Fruit fly (Drosophila melanogaster) whole organism, wandering third instar larva: ENCODE measurements around the gene CG33483.

Experiments used
- CrebA ChIP-seq: fragments of 200-800 bp; sonication (Bioruptor generic); optimal IDR thresholded peaks from 2 replicates; lab custom pipeline; 2016; ENCODE audit warnings: missing biosample characterization, mild to moderate bottlenecking, missing genetic modification characterization, borderline replicate concordance
- GATAd ChIP-seq: sonication (Bioruptor generic); optimal IDR thresholded peaks from 2 replicates; lab custom pipeline; 2016; ENCODE audit warnings: missing biosample characterization, missing genetic modification characterization
- HLH106 ChIP-seq: fragments of 200-800 bp; optimal IDR thresholded peaks from 3 replicates; lab custom pipeline; 2019; ENCODE audit warnings: missing biosample characterization, mild to moderate bottlenecking, missing genetic modification characterization, moderate library complexity
- jim ChIP-seq: fragments of 175-275, 200-325 bp; sonication (Bioruptor generic); optimal IDR thresholded peaks from 2 replicates; lab custom pipeline; 2016; ENCODE audit warnings: missing biosample characterization, mild to moderate bottlenecking, missing genetic modification characterization
- pan ChIP-seq: fragments of >200 bp; optimal IDR thresholded peaks from 2 replicates; lab custom pipeline; 2017

DNA sequence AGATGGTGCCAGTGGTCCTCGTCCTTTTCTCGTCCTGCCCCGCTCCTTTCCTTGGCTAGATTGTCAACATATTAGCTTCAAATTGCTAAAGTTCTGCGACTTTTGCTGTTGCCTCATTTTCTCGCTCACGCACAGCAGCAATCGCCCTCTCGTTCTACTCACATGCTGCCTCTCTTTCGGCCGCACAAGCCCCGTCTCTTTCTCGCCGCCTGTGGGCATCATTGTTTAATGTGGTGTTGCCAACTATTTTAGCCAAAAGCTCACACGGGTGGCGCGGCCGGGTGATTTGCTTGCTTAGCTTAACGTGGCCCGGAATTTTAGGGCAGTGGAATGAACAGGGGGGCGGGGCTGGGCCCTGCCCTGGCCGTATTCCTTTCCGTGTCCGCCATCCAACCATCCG is 38.3 kb upstream of the CG33483 start:
- TF ChIP-seq GATAd (GFP tag; lab: Kevin White, UChicago) = no peak
- TF ChIP-seq HLH106 (tag; lab: Kevin White, UChicago) = no peak
- TF ChIP-seq jim (GFP tag; lab: Kevin White, UChicago) = no peak
- TF ChIP-seq pan (lab: Kevin White, UChicago) = no peak
- TF ChIP-seq CrebA (GFP tag; lab: Kevin White, UChicago) = no peak
